Fruit fly (Drosophila melanogaster) whole organism, embryonic: ENCODE measurements around the gene CG9300.

ENCODE experiments used
- Asciz ChIP-seq: fragments of 200-800 bp; sonication (Bioruptor generic); optimal IDR thresholded peaks from 2 replicates; lab custom pipeline; 2017; ENCODE audit warnings: missing biosample characterization, mild to moderate bottlenecking, missing genetic modification characterization, missing genetic modification reagents
- CG10543 ChIP-seq: fragments of 200-800 bp; sonication (Bioruptor generic); optimal IDR thresholded peaks from 3 replicates; lab custom pipeline; 2017; ENCODE audit warnings: missing biosample characterization, mild to moderate bottlenecking, missing genetic modification characterization, moderate library complexity
- CG1233 ChIP-seq: fragments of 200-800 bp; sonication (Bioruptor generic); optimal IDR thresholded peaks from 4 replicates; lab custom pipeline; 2018; ENCODE audit warnings: missing biosample characterization, mild to moderate bottlenecking, missing genetic modification characterization
- CG13424 ChIP-seq: fragments of 200-800 bp; sonication (Bioruptor generic); optimal IDR thresholded peaks from 2 replicates; lab custom pipeline; 2019; ENCODE audit warnings: missing biosample characterization, mild to moderate bottlenecking, missing genetic modification characterization, moderate library complexity
- CG13775 ChIP-seq: fragments of 200-800 bp; sonication (Bioruptor generic); optimal IDR thresholded peaks from 3 replicates; lab custom pipeline; 2017; ENCODE audit warnings: missing biosample characterization, mild to moderate bottlenecking, missing genetic modification characterization
- CG14710 ChIP-seq: fragments of 200-800 bp; sonication (Bioruptor generic); optimal IDR thresholded peaks from 3 replicates; lab custom pipeline; 2019; ENCODE audit warnings: missing biosample characterization, mild to moderate bottlenecking, missing genetic modification characterization, moderate library complexity
- CG16779 ChIP-seq: fragments of 200-800 bp; sonication (Bioruptor generic); IDR thresholded peaks from 2 replicates; pipeline ENCODE4 v1.3.6; 2022; ENCODE audit warnings: missing biosample characterization, missing genetic modification characterization
- CG16813 ChIP-seq: fragments of 200-800 bp; sonication (Bioruptor generic); IDR thresholded peaks from 3 replicates; pipeline ENCODE4 v1.3.6; 2022; ENCODE audit warnings: missing biosample characterization, missing genetic modification characterization; ENCODE audit not compliant: partially characterized antibody
- CG1792 ChIP-seq: fragments of 200-800 bp; sonication (Bioruptor generic); optimal IDR thresholded peaks from 2 replicates; lab custom pipeline; 2016; ENCODE audit warnings: missing biosample characterization, missing genetic modification characterization
- CG2202 ChIP-seq: fragments of 200-800 bp; sonication (Bioruptor generic); optimal IDR thresholded peaks from 2 replicates; lab custom pipeline; 2018; ENCODE audit warnings: missing biosample characterization, mild to moderate bottlenecking, missing genetic modification characterization
- CG31388 ChIP-seq: fragments of 200-800 bp; sonication (Bioruptor generic); optimal IDR thresholded peaks from 2 replicates; lab custom pipeline; 2016; ENCODE audit warnings: missing biosample characterization, missing genetic modification characterization
- CG42726 ChIP-seq: fragments of 200-800 bp; sonication (Bioruptor generic); IDR thresholded peaks from 2 replicates; pipeline ENCODE4 v1.3.6; 2022; ENCODE audit warnings: missing biosample characterization, missing genetic modification characterization; ENCODE audit not compliant: partially characterized antibody
- CG4328 ChIP-seq: fragments of 200-800 bp; sonication (Bioruptor generic); optimal IDR thresholded peaks from 3 replicates; lab custom pipeline; 2017; ENCODE audit warnings: missing biosample characterization, missing genetic modification reagents, missing genetic modification characterization
- CG4730 ChIP-seq: fragments of 200-800 bp; sonication (Bioruptor generic); IDR thresholded peaks from 2 replicates; pipeline ENCODE4 v1.3.6; 2022; ENCODE audit warnings: missing biosample characterization, missing genetic modification characterization
- CG7556 ChIP-seq: fragments of 200-800 bp; sonication (Bioruptor generic); optimal IDR thresholded peaks from 2 replicates; lab custom pipeline; 2017; ENCODE audit warnings: missing biosample characterization, mild to moderate bottlenecking, missing genetic modification characterization
- CG7963 ChIP-seq: fragments of 200-800 bp; sonication (Bioruptor generic); IDR thresholded peaks from 3 replicates; pipeline ENCODE4 v1.3.6; 2022; ENCODE audit warnings: missing biosample characterization, missing genetic modification characterization; ENCODE audit not compliant: partially characterized antibody
- CG9727 ChIP-seq: fragments of 200-800 bp; sonication (Bioruptor generic); optimal IDR thresholded peaks from 3 replicates; lab custom pipeline; 2017; ENCODE audit warnings: missing biosample characterization, mild to moderate bottlenecking, missing genetic modification characterization
- D19A ChIP-seq: fragments of 200-800 bp; optimal IDR thresholded peaks from 3 replicates; lab custom pipeline; 2019; ENCODE audit warnings: missing biosample characterization, mild to moderate bottlenecking, missing genetic modification characterization, moderate library complexity
- Dip2 ChIP-seq: fragments of 200-800 bp; sonication (Bioruptor generic); IDR thresholded peaks from 2 replicates; pipeline ENCODE4 v1.3.6; 2022; ENCODE audit warnings: missing biosample characterization, missing genetic modification characterization
- Fer3 ChIP-seq: fragments of 200-800 bp; sonication (Bioruptor generic); optimal IDR thresholded peaks from 2 replicates; lab custom pipeline; 2018; ENCODE audit warnings: missing biosample characterization, mild to moderate bottlenecking, missing genetic modification characterization, moderate library complexity
- GATAe ChIP-seq: fragments of 200-800 bp; sonication (Bioruptor generic); conservative IDR thresholded peaks from 2 replicates; pipeline ENCODE4 v1.3.6; 2022; ENCODE audit warnings: missing biosample characterization, missing genetic modification characterization
- Gsc ChIP-seq: fragments of 200-800 bp; sonication (Bioruptor generic); IDR thresholded peaks from 2 replicates; pipeline ENCODE4 v1.3.6; 2022; ENCODE audit warnings: missing biosample characterization, missing genetic modification characterization
- H2.0 ChIP-seq: fragments of 200-800 bp; sonication (Bioruptor generic); IDR thresholded peaks from 2 replicates; pipeline ENCODE4 v1.3.6; 2022; ENCODE audit warnings: missing biosample characterization, missing genetic modification characterization
- Hmx ChIP-seq: fragments of 200-800 bp; sonication (Bioruptor generic); optimal IDR thresholded peaks from 2 replicates; lab custom pipeline; 2016; ENCODE audit warnings: missing biosample characterization, missing genetic modification characterization
- NC2β ChIP-seq: fragments of 200-800 bp; sonication (Bioruptor generic); optimal IDR thresholded peaks from 2 replicates; lab custom pipeline; 2016; ENCODE audit warnings: missing biosample characterization, missing genetic modification characterization
- NFAT ChIP-seq: fragments of 200-800 bp; sonication (Bioruptor generic); IDR thresholded peaks from 2 replicates; pipeline ENCODE4 v1.3.6; 2022; ENCODE audit warnings: missing biosample characterization, missing genetic modification characterization
- Oaz ChIP-seq: fragments of 200-800 bp; sonication (Bioruptor generic); IDR thresholded peaks from 2 replicates; pipeline ENCODE4 v1.3.6; 2022; ENCODE audit warnings: missing biosample characterization, missing genetic modification characterization
- Six4 ChIP-seq: fragments of 200-800 bp; sonication (Bioruptor generic); optimal IDR thresholded peaks from 2 replicates; lab custom pipeline; 2016; ENCODE audit warnings: missing biosample characterization, missing genetic modification characterization
- Stat92E ChIP-seq, 3 experiments: fragments of >200 bp in 2 of 3; fragments of 200-800 bp in 1 of 3; sonication (Bioruptor generic) in 1 of 3; optimal IDR thresholded peaks; 2 replicates each; lab custom pipeline; 2017 to 2019; ENCODE audit warnings: missing biosample characterization in 3 of 3, missing genetic modification characterization in 3 of 3, mild to moderate bottlenecking in 1 of 3, moderate library complexity in 1 of 3
- aop ChIP-seq: fragments of 200-800 bp; sonication (Bioruptor generic); IDR thresholded peaks from 2 replicates; pipeline ENCODE4 v1.3.6; 2022; ENCODE audit warnings: missing biosample characterization, missing genetic modification characterization
- ase ChIP-seq: fragments of 200-800 bp; sonication (Bioruptor generic); IDR thresholded peaks from 3 replicates; pipeline ENCODE4 v1.3.6; 2022; ENCODE audit warnings: missing biosample characterization, missing genetic modification characterization
- bsh ChIP-seq, 2 experiments: fragments of 200-800 bp; sonication (Bioruptor generic); optimal IDR thresholded peaks; 2 replicates each; lab custom pipeline; 2017 to 2018; ENCODE audit warnings: mild to moderate bottlenecking in 2 of 2, missing biosample characterization in 2 of 2, missing genetic modification characterization in 2 of 2, moderate library complexity in 1 of 2
- cad ChIP-seq: fragments of >200 bp; optimal IDR thresholded peaks from 2 replicates; lab custom pipeline; 2017; ENCODE audit warnings: missing biosample characterization, missing genetic modification characterization
- crp ChIP-seq, 2 experiments: fragments of 200-800 bp; sonication (Bioruptor generic); optimal IDR thresholded peaks; 2 replicates in 1 of 2; 3 replicates in 1 of 2; lab custom pipeline; 2017; ENCODE audit warnings: missing biosample characterization in 2 of 2, missing genetic modification characterization in 2 of 2, mild to moderate bottlenecking in 1 of 2, moderate library complexity in 1 of 2
- da ChIP-seq: fragments of 200-800 bp; sonication (Bioruptor generic); optimal IDR thresholded peaks from 2 replicates; lab custom pipeline; 2016; ENCODE audit warnings: missing biosample characterization, missing genetic modification characterization
- ems ChIP-seq: fragments of 200-800 bp; sonication (Bioruptor generic); optimal IDR thresholded peaks from 3 replicates; lab custom pipeline; 2016; ENCODE audit warnings: missing biosample characterization, missing genetic modification characterization
- ken ChIP-seq: fragments of 200-800 bp; sonication (Bioruptor generic); IDR thresholded peaks from 3 replicates; pipeline ENCODE4 v1.3.6; 2022; ENCODE audit warnings: missing biosample characterization, missing genetic modification characterization
- org-1 ChIP-seq: fragments of 200-800 bp; sonication (Bioruptor generic); optimal IDR thresholded peaks from 2 replicates; lab custom pipeline; 2017; ENCODE audit warnings: missing biosample characterization, missing genetic modification characterization
- p53 ChIP-seq: fragments of 200-800 bp; sonication (Bioruptor generic); optimal IDR thresholded peaks from 2 replicates; lab custom pipeline; 2016; ENCODE audit warnings: missing biosample characterization, missing genetic modification characterization
- row ChIP-seq: fragments of 200-800 bp; sonication (Bioruptor generic); IDR thresholded peaks from 3 replicates; pipeline ENCODE4 v1.3.6; 2022; ENCODE audit warnings: missing biosample characterization, missing genetic modification characterization
- seq ChIP-seq: fragments of 200-800 bp; sonication (Bioruptor generic); IDR thresholded peaks from 2 replicates; pipeline ENCODE4 v1.3.6; 2022; ENCODE audit warnings: missing biosample characterization, missing genetic modification characterization
- slou ChIP-seq: fragments of 200-800 bp; sonication (Bioruptor generic); optimal IDR thresholded peaks from 3 replicates; lab custom pipeline; 2016; ENCODE audit warnings: missing biosample characterization, missing genetic modification characterization
- sna ChIP-seq: fragments of 200-800 bp; sonication (Bioruptor generic); IDR thresholded peaks from 2 replicates; pipeline ENCODE4 v1.3.6; 2022; ENCODE audit warnings: missing biosample characterization, missing genetic modification characterization; ENCODE audit not compliant: partially characterized antibody
- tin ChIP-seq: fragments of 200-800 bp; sonication (Bioruptor generic); optimal IDR thresholded peaks from 3 replicates; lab custom pipeline; 2016; ENCODE audit warnings: missing biosample characterization, missing genetic modification characterization
- trem ChIP-seq: fragments of 200-800 bp; optimal IDR thresholded peaks from 3 replicates; lab custom pipeline; 2019; ENCODE audit warnings: missing biosample characterization, mild to moderate bottlenecking, missing genetic modification characterization, moderate library complexity
- twi ChIP-seq: fragments of 200-800 bp; optimal IDR thresholded peaks from 2 replicates; lab custom pipeline; 2019; ENCODE audit warnings: missing biosample characterization, mild to moderate bottlenecking, missing genetic modification characterization, moderate library complexity
- vfl ChIP-seq: fragments of 200-800 bp; sonication (Bioruptor generic); optimal IDR thresholded peaks from 2 replicates; lab custom pipeline; 2016; ENCODE audit warnings: missing biosample characterization, missing genetic modification characterization
- wek ChIP-seq: fragments of 200-800 bp; sonication (Bioruptor generic); optimal IDR thresholded peaks from 3 replicates; lab custom pipeline; 2018; ENCODE audit warnings: missing biosample characterization, mild to moderate bottlenecking, missing genetic modification characterization, moderate library complexity
- yki ChIP-seq: fragments of >200 bp; optimal IDR thresholded peaks from 3 replicates; lab custom pipeline; 2018
- zen ChIP-seq: fragments of 200-800 bp; sonication (Bioruptor generic); optimal IDR thresholded peaks from 3 replicates; lab custom pipeline; 2018; ENCODE audit warnings: missing biosample characterization, mild to moderate bottlenecking, missing genetic modification characterization, moderate library complexity

The CG9300 gene

dm6 chr3L:19552136-19552773 lies at the start of gene CG9300, which contains the start of gene Ltn1 (continued):
- TF ChIP-seq ems, result no peak
- no peak for TF ChIP-seq org-1 (GFP tag; lab: Kevin White, UChicago)
- peak; percentile 54 for TF ChIP-seq NC2β (GFP tag; lab: Kevin White, UChicago)
- no peak for TF ChIP-seq row (GFP tag; lab: Robert Waterston, UW)
- no peak for TF ChIP-seq CG1792 (GFP tag; lab: Kevin White, UChicago)
- TF ChIP-seq CG14710, result no peak
- no peak for TF ChIP-seq ase (GFP tag; lab: Robert Waterston, UW)
- TF ChIP-seq CG42726, result peak; percentile 51; the same call in 1 of the 2 replicates
- peak; percentile 0 for TF ChIP-seq CG13775
- peak; percentile 50; the same call in 1 of the 2 replicates for TF ChIP-seq NFAT (GFP tag; lab: Robert Waterston, UW)
- TF ChIP-seq vfl (GFP tag; lab: Kevin White, UChicago), result peak; percentile 0
- TF ChIP-seq CG16779 (GFP tag; lab: Robert Waterston, UW), result no peak
- peak; percentile 51; the same call in 2 of the 3 replicates for TF ChIP-seq CG16813
- TF ChIP-seq sna (GFP tag; lab: Robert Waterston, UW), result peak; percentile 57; the same call in 1 of the 2 replicates
- TF ChIP-seq Dip2 (GFP tag; lab: Robert Waterston, UW), result no peak
- TF ChIP-seq trem (tag; lab: Kevin White, UChicago), result peak; percentile 76
- TF ChIP-seq Hmx (GFP tag; lab: Kevin White, UChicago), result no peak
- peak; percentile 44 for TF ChIP-seq p53 (GFP tag; lab: Kevin White, UChicago)
- TF ChIP-seq CG7556, result no peak
- TF ChIP-seq seq (GFP tag; lab: Robert Waterston, UW), result no peak; the same call in 1 of the 2 replicates
- no peak for TF ChIP-seq Asciz
- TF ChIP-seq CG1233 (GFP tag; lab: Kevin White, UChicago), result no peak
- TF ChIP-seq aop (GFP tag; lab: Robert Waterston, UW), result no peak
- TF ChIP-seq GATAe (GFP tag; lab: Robert Waterston, UW), result no peak
- no peak for TF ChIP-seq bsh (GFP tag; optimal IDR thresholded peaks at IDR 0.05; lab: Kevin White, UChicago)
- no peak for TF ChIP-seq slou
- TF ChIP-seq H2.0 (GFP tag; lab: Robert Waterston, UW), result no peak
- peak; percentile 40 for TF ChIP-seq wek (GFP tag; lab: Kevin White, UChicago)
- no peak for TF ChIP-seq zen
- TF ChIP-seq CG10543 (GFP tag; lab: Kevin White, UChicago), result no peak
- no peak for TF ChIP-seq CG4730
- TF ChIP-seq Stat92E (GFP tag; optimal IDR thresholded peaks at IDR 0.05; lab: Kevin White, UChicago), result no peak
- no peak for TF ChIP-seq CG9727 (GFP tag; lab: Kevin White, UChicago)
- TF ChIP-seq Gsc (GFP tag; lab: Robert Waterston, UW), result no peak
- TF ChIP-seq CG13424 (tag; lab: Kevin White, UChicago), result no peak
- TF ChIP-seq ken (GFP tag; lab: Robert Waterston, UW), result 0 out of 3 replicates have a peak, but pooled peaks have one; percentile 40
- peak; percentile 72 for TF ChIP-seq cad (GFP tag; lab: Kevin White, UChicago)
- TF ChIP-seq da (GFP tag; lab: Kevin White, UChicago), result peak; percentile 22
- no peak for TF ChIP-seq tin (GFP tag; lab: Kevin White, UChicago)
- no peak for TF ChIP-seq Fer3
- no peak for TF ChIP-seq CG31388
- TF ChIP-seq crp (GFP tag; optimal IDR thresholded peaks at IDR 0.05; lab: Kevin White, UChicago), result peak in 1 of 2 experiments; percentile 17
- no peak for TF ChIP-seq D19A (tag; lab: Kevin White, UChicago)
- no peak for TF ChIP-seq Oaz (GFP tag; lab: Robert Waterston, UW)
- no peak for TF ChIP-seq CG2202
- TF ChIP-seq Six4 (GFP tag; lab: Kevin White, UChicago), result no peak
- no peak for TF ChIP-seq yki (lab: Kevin White, UChicago)
- TF ChIP-seq CG4328 (GFP tag; lab: Kevin White, UChicago), result no peak
- no peak for TF ChIP-seq twi (tag; lab: Kevin White, UChicago)
- TF ChIP-seq CG7963 (GFP tag; lab: Robert Waterston, UW), result no peak
